Worm (Caenorhabditis elegans): ENCODE data around the gene F52G2.3.
"Not testable (repeated sequence)": the region's sequence is repeated elsewhere in the genome, so short reads cannot be mapped to it uniquely, and the experiment has no call there.

Gene F52G2.3

ce11 chrIV:13578953-13579352 lies 30.9 kb upstream of the F52G2.3 start, which contains the start of gene sru-16:
sru-16 (plus strand) TSS chrIV:13579253.
- TF ChIP-seq hnd-1 (tag; optimal IDR thresholded peaks at IDR 0.05); sea-1 (GFP tag; conservative IDR thresholded peaks at IDR 0.05); pes-1 (GFP tag; IDR thresholded peaks at IDR 0.05): not testable (repeated sequence)

ce11 chrIV:13578174-13578573 lies 30.1 kb upstream of the F52G2.3 start, which contains the start of gene Y45F10B.8:
Y45F10B.8 (minus strand) TSS chrIV:13578274.
- TF ChIP-seq hmg-4 (GFP tag; optimal IDR thresholded peaks at IDR 0.05); hmbx-1 (tag; optimal IDR thresholded peaks at IDR 0.05); ceh-36 (tag; optimal IDR thresholded peaks at IDR 0.05): not testable (repeated sequence)

- TF ChIP-seq ceh-13 (GFP tag; optimal IDR thresholded peaks at IDR 0.05) (no peak), hmbx-1 (tag; optimal IDR thresholded peaks at IDR 0.05) (no peak), B0310.2 (tag; optimal IDR thresholded peaks at IDR 0.05) (no peak), sea-1 (GFP tag; conservative IDR thresholded peaks at IDR 0.05) (no peak), pes-1 (GFP tag; IDR thresholded peaks at IDR 0.05) (no peak), hmg-4 (GFP tag; optimal IDR thresholded peaks at IDR 0.05) (no peak), F13C5.2 (tag; optimal IDR thresholded peaks at IDR 0.05) (no peak), aly-1 (tag; optimal IDR thresholded peaks at IDR 0.05) (no peak), hnd-1 (tag; optimal IDR thresholded peaks at IDR 0.05) (no peak)
These were observed 27.6 kb upstream of the F52G2.3 start for ce11 chrIV:13575673-13576072.

DNA sequence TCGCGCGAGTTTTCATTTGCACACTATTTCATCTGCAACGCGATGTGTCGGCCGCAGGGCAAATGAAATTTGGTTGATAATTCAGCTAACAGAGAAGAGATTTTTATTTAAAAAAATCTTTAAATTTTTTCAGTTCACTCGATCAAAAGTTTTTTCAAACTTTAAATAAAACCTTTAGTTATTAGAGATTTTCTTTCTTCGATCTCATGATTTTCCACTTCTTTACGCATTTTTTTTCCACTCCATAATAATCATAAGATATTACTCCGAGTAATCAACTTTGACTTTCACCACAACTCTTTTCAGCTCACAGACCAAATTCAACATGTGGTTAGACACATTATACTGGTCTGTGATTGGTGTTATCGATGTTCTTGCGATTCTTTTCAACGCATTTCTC lies 26.7 kb upstream of the F52G2.3 start, which contains the start of gene srd-10:
srd-10 (plus strand) TSS at position 301 of the 400 bp plus-strand sequence.
- no peak for TF ChIP-seq ceh-36 (tag; optimal IDR thresholded peaks at IDR 0.05)
- no peak for TF ChIP-seq hmg-4 (GFP tag; optimal IDR thresholded peaks at IDR 0.05)
- TF ChIP-seq sea-1 (GFP tag; conservative IDR thresholded peaks at IDR 0.05) = no peak
- TF ChIP-seq B0310.2 (tag; optimal IDR thresholded peaks at IDR 0.05) = no peak
- no peak for TF ChIP-seq flt-1 (GFP tag; IDR thresholded peaks at IDR 0.05)
- no peak for TF ChIP-seq aly-1 (tag; optimal IDR thresholded peaks at IDR 0.05)
- TF ChIP-seq ama-1 (optimal IDR thresholded peaks at IDR 0.05) = no peak
- TF ChIP-seq F13C5.2 (tag; optimal IDR thresholded peaks at IDR 0.05) = no peak
- TF ChIP-seq ets-7 (tag; optimal IDR thresholded peaks at IDR 0.05) = no peak

DNA sequence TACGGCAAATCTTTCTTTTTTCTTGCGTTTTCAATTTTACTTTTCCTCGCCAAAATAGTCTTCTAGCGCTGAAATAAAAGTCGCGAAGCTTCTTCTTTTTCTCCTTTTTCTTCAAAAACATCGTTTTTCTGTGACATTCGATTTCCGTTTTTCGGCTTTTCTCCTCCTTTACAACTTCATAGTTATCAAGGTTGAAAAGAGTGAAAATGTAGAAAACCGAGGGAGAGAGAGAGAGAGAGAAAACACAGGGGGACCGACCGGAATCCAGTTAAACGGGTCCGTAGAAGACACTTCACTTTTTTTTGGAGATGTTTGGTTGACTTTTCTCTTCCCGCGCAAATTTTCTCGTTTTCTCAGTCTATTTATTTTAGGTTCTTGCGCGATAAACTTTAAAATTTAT lies 16.3 kb upstream of the F52G2.3 start:
- TF ChIP-seq ets-7 (tag; optimal IDR thresholded peaks at IDR 0.05) (no peak), sea-1 (GFP tag; conservative IDR thresholded peaks at IDR 0.05) (no peak), tra-4 (tag; optimal IDR thresholded peaks at IDR 0.05) (no peak), B0310.2 (tag; optimal IDR thresholded peaks at IDR 0.05) (no peak), ceh-13 (GFP tag; optimal IDR thresholded peaks at IDR 0.05) (no peak), hnd-1 (tag; optimal IDR thresholded peaks at IDR 0.05) (no peak), tbx-11 (GFP tag; IDR thresholded peaks at IDR 0.05) (no peak), pes-1 (GFP tag; IDR thresholded peaks at IDR 0.05) (no peak), scrt-1 (GFP tag; IDR thresholded peaks at IDR 0.05) (no peak), ama-1 (optimal IDR thresholded peaks at IDR 0.05) (no peak), flt-1 (GFP tag; IDR thresholded peaks at IDR 0.05) (no peak), aly-1 (tag; optimal IDR thresholded peaks at IDR 0.05) (no peak), ceh-36 (tag; optimal IDR thresholded peaks at IDR 0.05) (no peak), F13C5.2 (tag; optimal IDR thresholded peaks at IDR 0.05) (no peak), tbx-37 (GFP tag; conservative IDR thresholded peaks at IDR 0.05) (no peak), hmbx-1 (tag; optimal IDR thresholded peaks at IDR 0.05) (no peak)

DNA sequence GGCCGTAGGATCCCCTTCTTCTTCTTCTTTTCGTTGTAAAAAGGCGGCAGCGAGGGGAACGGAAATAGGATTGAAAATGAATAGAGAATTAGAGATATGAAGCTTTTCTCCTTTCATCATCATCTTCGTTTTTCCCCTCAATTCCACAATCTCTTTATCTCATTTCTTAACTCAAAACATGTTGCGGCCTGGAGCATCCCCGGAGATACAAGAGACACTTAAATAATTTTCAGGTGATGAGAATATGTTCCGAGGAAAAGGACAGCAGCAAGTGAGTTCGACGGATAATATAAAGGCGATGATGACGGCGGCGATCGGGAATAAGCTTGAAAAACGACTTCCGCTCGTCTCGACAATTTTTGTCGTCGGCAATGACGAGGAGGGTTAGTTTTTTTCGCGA lies 13.6 kb upstream of the F52G2.3 start, which contains the start of the genes Y45F10B.13 and qui-1:
Y45F10B.13 (minus strand) TSS at position 101 of the 400 bp plus-strand sequence.
qui-1 (plus strand) TSS at position 233 of the 400 bp plus-strand sequence.
- TF ChIP-seq scrt-1 (GFP tag; IDR thresholded peaks at IDR 0.05) = no peak
- TF ChIP-seq tbx-37 (GFP tag; conservative IDR thresholded peaks at IDR 0.05) = no peak
- TF ChIP-seq tbx-11 (GFP tag; IDR thresholded peaks at IDR 0.05) = no peak
- TF ChIP-seq flt-1 (GFP tag; IDR thresholded peaks at IDR 0.05) = no peak
- TF ChIP-seq tra-4 (tag; optimal IDR thresholded peaks at IDR 0.05) = no peak
- no peak for TF ChIP-seq B0310.2 (tag; optimal IDR thresholded peaks at IDR 0.05)
- TF ChIP-seq sea-1 (GFP tag; conservative IDR thresholded peaks at IDR 0.05) = no peak
- no peak for TF ChIP-seq hnd-1 (tag; optimal IDR thresholded peaks at IDR 0.05)
- no peak for TF ChIP-seq ceh-36 (tag; optimal IDR thresholded peaks at IDR 0.05)
- TF ChIP-seq ceh-13 (GFP tag; optimal IDR thresholded peaks at IDR 0.05) = no peak
- no peak for TF ChIP-seq pes-1 (GFP tag; IDR thresholded peaks at IDR 0.05)
- TF ChIP-seq hmbx-1 (tag; optimal IDR thresholded peaks at IDR 0.05) = no peak
- no peak for TF ChIP-seq aly-1 (tag; optimal IDR thresholded peaks at IDR 0.05)
- no peak for TF ChIP-seq hmg-4 (GFP tag; optimal IDR thresholded peaks at IDR 0.05)
- no peak for TF ChIP-seq F13C5.2 (tag; optimal IDR thresholded peaks at IDR 0.05)
- no peak for TF ChIP-seq ama-1 (optimal IDR thresholded peaks at IDR 0.05)
- no peak for TF ChIP-seq ets-7 (tag; optimal IDR thresholded peaks at IDR 0.05)

DNA sequence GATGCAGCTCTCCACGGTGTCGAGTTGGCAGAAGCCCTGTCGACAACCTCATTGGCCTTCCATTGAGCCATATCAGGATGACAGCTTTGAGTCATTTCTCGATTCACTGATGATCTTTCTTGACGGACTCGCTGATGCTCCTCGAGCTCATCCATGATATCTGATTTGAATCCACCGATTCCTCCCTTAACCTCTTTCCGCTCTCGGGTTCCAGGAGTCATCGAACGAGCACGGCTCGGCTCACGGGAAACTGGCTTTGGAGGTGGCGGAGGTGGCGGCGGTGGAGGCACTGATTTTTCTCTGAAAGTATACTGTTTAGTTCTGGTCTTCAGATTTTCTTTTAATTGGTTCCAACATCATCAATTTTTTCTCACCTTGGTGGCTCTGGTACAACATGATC lies 11.0 kb upstream of the F52G2.3 start:
- TF ChIP-seq sea-1 (GFP tag; conservative IDR thresholded peaks at IDR 0.05) = no peak
- no peak for TF ChIP-seq F13C5.2 (tag; optimal IDR thresholded peaks at IDR 0.05)
- no peak for TF ChIP-seq hmg-4 (GFP tag; optimal IDR thresholded peaks at IDR 0.05)
- no peak for TF ChIP-seq tbx-11 (GFP tag; IDR thresholded peaks at IDR 0.05)
- TF ChIP-seq hnd-1 (tag; optimal IDR thresholded peaks at IDR 0.05) = no peak
- TF ChIP-seq flt-1 (GFP tag; IDR thresholded peaks at IDR 0.05) = no peak
- no peak for TF ChIP-seq B0310.2 (tag; optimal IDR thresholded peaks at IDR 0.05)
- no peak for TF ChIP-seq hmbx-1 (tag; optimal IDR thresholded peaks at IDR 0.05)
- no peak for TF ChIP-seq scrt-1 (GFP tag; IDR thresholded peaks at IDR 0.05)
- TF ChIP-seq ceh-36 (tag; optimal IDR thresholded peaks at IDR 0.05) = no peak
- TF ChIP-seq tbx-37 (GFP tag; conservative IDR thresholded peaks at IDR 0.05) = no peak
- no peak for TF ChIP-seq aly-1 (tag; optimal IDR thresholded peaks at IDR 0.05)
- no peak for TF ChIP-seq ets-7 (tag; optimal IDR thresholded peaks at IDR 0.05)
- no peak for TF ChIP-seq pes-1 (GFP tag; IDR thresholded peaks at IDR 0.05)
- no peak for TF ChIP-seq ceh-13 (GFP tag; optimal IDR thresholded peaks at IDR 0.05)
- no peak for TF ChIP-seq tra-4 (tag; optimal IDR thresholded peaks at IDR 0.05)
- TF ChIP-seq ama-1 (optimal IDR thresholded peaks at IDR 0.05) = no peak

DNA sequence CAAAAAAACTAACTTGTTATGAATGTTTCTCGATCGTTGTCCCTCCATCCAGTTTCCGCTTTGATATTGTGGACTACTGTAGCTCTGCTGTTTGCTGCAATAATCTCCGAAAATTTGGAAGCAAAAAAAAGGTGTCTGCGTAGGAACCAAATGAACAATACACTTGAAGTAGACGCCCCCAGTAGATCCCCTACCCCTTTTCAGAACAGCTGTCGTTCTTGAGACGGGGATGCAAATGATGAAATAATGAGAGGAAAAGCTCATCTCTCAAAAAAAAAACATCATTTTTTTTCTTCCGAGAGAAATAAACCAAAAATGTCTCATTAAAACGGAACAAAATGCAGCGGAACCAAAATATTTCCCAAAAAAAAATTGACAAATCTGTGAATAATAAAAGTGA lies 9.4 kb upstream of the F52G2.3 start:
- no peak for TF ChIP-seq F13C5.2 (tag; optimal IDR thresholded peaks at IDR 0.05)
- TF ChIP-seq tra-4 (tag; optimal IDR thresholded peaks at IDR 0.05) = no peak
- TF ChIP-seq pes-1 (GFP tag; IDR thresholded peaks at IDR 0.05) = no peak
- no peak for TF ChIP-seq ceh-36 (tag; optimal IDR thresholded peaks at IDR 0.05)
- no peak for TF ChIP-seq hnd-1 (tag; optimal IDR thresholded peaks at IDR 0.05)
- TF ChIP-seq hmg-4 (GFP tag; optimal IDR thresholded peaks at IDR 0.05) = no peak
- no peak for TF ChIP-seq aly-1 (tag; optimal IDR thresholded peaks at IDR 0.05)
- no peak for TF ChIP-seq hmbx-1 (tag; optimal IDR thresholded peaks at IDR 0.05)
- no peak for TF ChIP-seq B0310.2 (tag; optimal IDR thresholded peaks at IDR 0.05)
- TF ChIP-seq flt-1 (GFP tag; IDR thresholded peaks at IDR 0.05) = no peak
- no peak for TF ChIP-seq ets-7 (tag; optimal IDR thresholded peaks at IDR 0.05)
- no peak for TF ChIP-seq ama-1 (optimal IDR thresholded peaks at IDR 0.05)
- TF ChIP-seq sea-1 (GFP tag; conservative IDR thresholded peaks at IDR 0.05) = no peak
- TF ChIP-seq tbx-11 (GFP tag; IDR thresholded peaks at IDR 0.05) = no peak
- TF ChIP-seq tbx-37 (GFP tag; conservative IDR thresholded peaks at IDR 0.05) = no peak
- TF ChIP-seq scrt-1 (GFP tag; IDR thresholded peaks at IDR 0.05) = no peak
- TF ChIP-seq ceh-13 (GFP tag; optimal IDR thresholded peaks at IDR 0.05) = no peak
